Worm (Caenorhabditis elegans): ENCODE results near the gene fbxb-99.

Gene fbxb-99

ce11 chrII:3810550-3810949 is 17.3 kb upstream of the fbxb-99 start:
- TF ChIP-seq drap-1 (GFP tag; optimal IDR thresholded peaks at IDR 0.05) (no peak), ztf-11 (tag; optimal IDR thresholded peaks at IDR 0.05) (no peak), nhr-76 (tag; optimal IDR thresholded peaks at IDR 0.05) (no peak), unc-120 (tag; optimal IDR thresholded peaks at IDR 0.05; ENCODE audit: poor library complexity, severe bottlenecking) (no peak), tbx-8 (GFP tag; optimal IDR thresholded peaks at IDR 0.05) (no peak), pha-4 (tag; optimal IDR thresholded peaks at IDR 0.05) (peak; percentile 17), unc-62 (GFP tag; optimal IDR thresholded peaks at IDR 0.05) (peak; percentile 38), lin-13 (tag; optimal IDR thresholded peaks at IDR 0.05) (no peak), cnd-1 (tag; optimal IDR thresholded peaks at IDR 0.05) (no peak), ces-1 (GFP tag; optimal IDR thresholded peaks at IDR 0.05) (peak; percentile 7), nhr-2 (tag; optimal IDR thresholded peaks at IDR 0.05) (no peak)

DNA sequence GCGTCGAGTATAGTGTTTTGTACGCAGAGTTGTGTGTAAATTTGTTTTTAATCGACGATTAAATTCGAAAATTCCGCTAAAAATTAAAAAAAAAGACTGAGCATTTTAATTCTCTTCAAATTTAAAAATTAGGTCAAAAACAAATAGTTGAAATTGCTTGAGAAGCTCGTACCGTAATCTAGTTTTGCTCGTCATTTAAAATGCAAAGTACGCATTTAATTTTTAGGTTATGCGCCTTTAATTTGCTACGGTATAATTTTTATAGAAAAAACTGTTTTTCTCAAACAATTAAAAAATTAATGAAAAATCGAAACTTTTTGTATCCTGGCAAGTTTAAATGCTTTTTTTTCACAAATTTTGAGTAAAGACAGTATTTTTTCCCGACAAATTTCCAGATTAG is 15.4 kb upstream of the fbxb-99 start:
- TF ChIP-seq mep-1 (tag; optimal IDR thresholded peaks at IDR 0.05) (no peak), snpc-4 (tag; optimal IDR thresholded peaks at IDR 0.05) (no peak), nhr-237 (tag; optimal IDR thresholded peaks at IDR 0.05) (no peak), unc-39 (tag; optimal IDR thresholded peaks at IDR 0.05) (no peak), sptf-1 (tag; optimal IDR thresholded peaks at IDR 0.05) (no peak), nhr-2 (tag; optimal IDR thresholded peaks at IDR 0.05) (no peak), bed-3 (GFP tag; optimal IDR thresholded peaks at IDR 0.05) (no peak), M03D4.4 (tag; optimal IDR thresholded peaks at IDR 0.05) (no peak), ceh-83 (GFP tag; optimal IDR thresholded peaks at IDR 0.05) (no peak), mls-2 (tag; optimal IDR thresholded peaks at IDR 0.05) (no peak), ham-2 (GFP tag; optimal IDR thresholded peaks at IDR 0.05) (no peak), unc-62 (GFP tag; optimal IDR thresholded peaks at IDR 0.05) (no peak), pha-4 (tag; optimal IDR thresholded peaks at IDR 0.05) (no peak), lin-32 (GFP tag; optimal IDR thresholded peaks at IDR 0.05) (no peak), cnd-1 (tag; optimal IDR thresholded peaks at IDR 0.05) (no peak)

ce11 chrII:3808104-3808503 is 14.9 kb upstream of the fbxb-99 start, which contains the start of gene F54D10.5:
Gene F54D10.5, minus strand, starts transcription at chrII:3808177.
- peak; percentile 43 for TF ChIP-seq sptf-1 (tag; optimal IDR thresholded peaks at IDR 0.05)
- peak; percentile 58 for TF ChIP-seq lsy-2 (tag; optimal IDR thresholded peaks at IDR 0.05)
- peak; percentile 52 for TF ChIP-seq hlh-1 (tag; optimal IDR thresholded peaks at IDR 0.05)
- TF ChIP-seq mab-5 (tag; optimal IDR thresholded peaks at IDR 0.05): peak; percentile 40
- no peak for TF ChIP-seq pha-4 (tag; optimal IDR thresholded peaks at IDR 0.05)
- TF ChIP-seq sem-2 (GFP tag; optimal IDR thresholded peaks at IDR 0.05): no peak
- no peak for TF ChIP-seq elt-1 (tag; optimal IDR thresholded peaks at IDR 0.05; ENCODE audit: borderline replicate concordance, insufficient read depth)
- no peak for TF ChIP-seq drap-1 (GFP tag; optimal IDR thresholded peaks at IDR 0.05)
- peak; percentile 91 for TF ChIP-seq mep-1 (tag; optimal IDR thresholded peaks at IDR 0.05)
- no peak for TF ChIP-seq ceh-83 (GFP tag; optimal IDR thresholded peaks at IDR 0.05)
- no peak for TF ChIP-seq blmp-1 (tag; optimal IDR thresholded peaks at IDR 0.05)
- TF ChIP-seq nhr-28 (tag; optimal IDR thresholded peaks at IDR 0.05): no peak
- peak; percentile 18 for TF ChIP-seq nhr-2 (tag; optimal IDR thresholded peaks at IDR 0.05)
- TF ChIP-seq snpc-4 (tag; optimal IDR thresholded peaks at IDR 0.05): no peak
- TF ChIP-seq M03D4.4 (tag; optimal IDR thresholded peaks at IDR 0.05): no peak
- no peak for TF ChIP-seq cnd-1 (tag; optimal IDR thresholded peaks at IDR 0.05)
- no peak for TF ChIP-seq unc-62 (GFP tag; optimal IDR thresholded peaks at IDR 0.05)
- TF ChIP-seq flh-1 (GFP tag; optimal IDR thresholded peaks at IDR 0.05): no peak
- peak; percentile 60 for TF ChIP-seq nhr-237 (tag; optimal IDR thresholded peaks at IDR 0.05)
- peak; percentile 30 for TF ChIP-seq lin-13 (tag; optimal IDR thresholded peaks at IDR 0.05)
- TF ChIP-seq lin-32 (GFP tag; optimal IDR thresholded peaks at IDR 0.05): no peak
- TF ChIP-seq ceh-43 (GFP tag; optimal IDR thresholded peaks at IDR 0.05): no peak
- TF ChIP-seq tbx-8 (GFP tag; optimal IDR thresholded peaks at IDR 0.05): no peak
- TF ChIP-seq ceh-39 (tag; optimal IDR thresholded peaks at IDR 0.05): no peak
- TF ChIP-seq mls-2 (tag; optimal IDR thresholded peaks at IDR 0.05): no peak
- no peak for TF ChIP-seq ham-2 (GFP tag; optimal IDR thresholded peaks at IDR 0.05)
- TF ChIP-seq elt-3 (tag; optimal IDR thresholded peaks at IDR 0.05): no peak
- TF ChIP-seq bed-3 (GFP tag; optimal IDR thresholded peaks at IDR 0.05): no peak

- TF ChIP-seq tbx-8 (GFP tag; optimal IDR thresholded peaks at IDR 0.05): no peak
- no peak for TF ChIP-seq unc-39 (tag; optimal IDR thresholded peaks at IDR 0.05)
- no peak for TF ChIP-seq lsy-2 (tag; optimal IDR thresholded peaks at IDR 0.05)
- TF ChIP-seq flh-1 (GFP tag; optimal IDR thresholded peaks at IDR 0.05): no peak
- no peak for TF ChIP-seq unc-120 (tag; optimal IDR thresholded peaks at IDR 0.05; ENCODE audit: poor library complexity, severe bottlenecking)
- TF ChIP-seq ces-1 (GFP tag; optimal IDR thresholded peaks at IDR 0.05): no peak
- no peak for TF ChIP-seq sptf-1 (tag; optimal IDR thresholded peaks at IDR 0.05)
- no peak for TF ChIP-seq blmp-1 (tag; optimal IDR thresholded peaks at IDR 0.05)
- no peak for TF ChIP-seq lin-13 (tag; optimal IDR thresholded peaks at IDR 0.05)
- no peak for TF ChIP-seq mab-5 (tag; optimal IDR thresholded peaks at IDR 0.05)
- TF ChIP-seq ceh-83 (GFP tag; optimal IDR thresholded peaks at IDR 0.05): no peak
- no peak for TF ChIP-seq snpc-4 (tag; optimal IDR thresholded peaks at IDR 0.05)
- TF ChIP-seq nhr-2 (tag; optimal IDR thresholded peaks at IDR 0.05): no peak
- TF ChIP-seq M03D4.4 (tag; optimal IDR thresholded peaks at IDR 0.05): no peak
- TF ChIP-seq elt-1 (tag; optimal IDR thresholded peaks at IDR 0.05; ENCODE audit: borderline replicate concordance, insufficient read depth): no peak
Observed at ce11 chrII:3806964-3807363, 13.7 kb upstream of the fbxb-99 start, which contains the start of gene F54D10.4. Gene F54D10.4, minus strand, starts transcription at chrII:3807064.

Measured in whole organism, mixed stage, embryonic.